Worm (Caenorhabditis elegans): ENCODE measurements around the gene C14C11.4.

The C14C11.4 gene

DNA sequence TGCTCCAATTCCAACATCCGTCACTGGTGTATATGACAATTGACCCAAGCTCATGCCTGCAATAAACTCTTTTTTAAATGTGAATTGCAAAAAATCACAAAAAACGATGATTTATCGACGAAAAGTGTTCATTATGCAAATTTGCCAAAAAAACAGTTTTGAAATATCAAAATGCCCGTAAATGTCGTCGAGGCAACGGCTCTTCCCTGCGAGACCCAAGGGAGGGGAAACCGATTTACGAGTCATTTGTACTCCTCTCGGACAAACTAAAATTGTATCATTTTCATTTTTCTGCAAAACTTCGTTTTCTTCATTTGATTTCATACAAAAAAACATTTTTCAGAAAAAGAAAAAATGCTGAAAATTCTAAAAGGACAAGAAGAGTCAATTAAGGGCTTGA lies 37.1 kb downstream of the C14C11.4 start, which contains the start of the genes hmgs-1 and F25B4.4 (continued):
- TF ChIP-seq ceh-8 (GFP tag; optimal IDR thresholded peaks at IDR 0.05) (peak; percentile 81), hpl-2 (GFP tag; optimal IDR thresholded peaks at IDR 0.05) (peak; percentile 71), ceh-88 (GFP tag; IDR thresholded peaks at IDR 0.05) (peak; percentile 79; the same call in 1 of the 2 replicates), skn-1 (tag; optimal IDR thresholded peaks at IDR 0.05) (peak; percentile 84), nhr-77 (tag; optimal IDR thresholded peaks at IDR 0.05) (peak; percentile 91), egl-13 (tag; optimal IDR thresholded peaks at IDR 0.05) (peak; percentile 74), dpl-1 (GFP tag; optimal IDR thresholded peaks at IDR 0.05) (peak; percentile 84 to 86 (median 86)), fkh-4 (tag; optimal IDR thresholded peaks at IDR 0.05; ENCODE audit: borderline replicate concordance) (peak; percentile 68), ceh-82 (tag; optimal IDR thresholded peaks at IDR 0.05) (peak; percentile 87 to 94 (median 92)), fos-1 (tag; optimal IDR thresholded peaks at IDR 0.05) (peak; percentile 84), pag-3 (tag; optimal IDR thresholded peaks at IDR 0.05; ENCODE audit: borderline replicate concordance, insufficient read depth) (peak; percentile 35), ces-1 (GFP tag; optimal IDR thresholded peaks at IDR 0.05) (no peak), vab-15 (tag; optimal IDR thresholded peaks at IDR 0.05) (peak; percentile 92), ceh-63 (GFP tag; optimal IDR thresholded peaks at IDR 0.05) (no peak), tbx-2 (tag; optimal IDR thresholded peaks at IDR 0.05) (peak; percentile 87), nhr-28 (tag; optimal IDR thresholded peaks at IDR 0.05) (no peak), lin-39 (tag; optimal IDR thresholded peaks at IDR 0.05) (peak; percentile 84), zip-4 (GFP tag; optimal IDR thresholded peaks at IDR 0.05) (peak; percentile 74), dsc-1 (tag; optimal IDR thresholded peaks at IDR 0.05) (peak; percentile 89), irx-1 (tag; optimal IDR thresholded peaks at IDR 0.05) (peak; percentile 82), lin-35 (GFP tag; optimal IDR thresholded peaks at IDR 0.05) (peak; percentile 89 to 93), blmp-1 (tag; optimal IDR thresholded peaks at IDR 0.05) (no peak), F16B12.6 (tag; optimal IDR thresholded peaks at IDR 0.05) (peak; percentile 68), egl-27 (tag; optimal IDR thresholded peaks at IDR 0.05) (peak in 1 of 2 experiments; percentile 28), efl-1 (optimal IDR thresholded peaks at IDR 0.05) (peak; percentile 92 to 93), efl-1 (GFP tag; optimal IDR thresholded peaks at IDR 0.05 in 1 of 2) (peak; percentile 82 to 98), tlp-1 (tag; optimal IDR thresholded peaks at IDR 0.05) (no peak), xbp-1 (tag; optimal IDR thresholded peaks at IDR 0.05) (peak; percentile 93), unc-30 (tag; optimal IDR thresholded peaks at IDR 0.05) (no peak), aly-2 (tag; optimal IDR thresholded peaks at IDR 0.05) (peak; percentile 89), nhr-47 (tag; optimal IDR thresholded peaks at IDR 0.05) (peak; percentile 94), C04F5.9 (tag; optimal IDR thresholded peaks at IDR 0.05) (peak; percentile 67), alr-1 (tag; optimal IDR thresholded peaks at IDR 0.05; ENCODE audit: borderline replicate concordance) (no peak), mef-2 (tag; optimal IDR thresholded peaks at IDR 0.05) (peak; percentile 76), Y116A8C.19 (tag; optimal IDR thresholded peaks at IDR 0.05; ENCODE audit: borderline replicate concordance) (no peak), unc-130 (tag; optimal IDR thresholded peaks at IDR 0.05) (peak; percentile 94), pax-3 (tag; optimal IDR thresholded peaks at IDR 0.05) (peak; percentile 82), nhr-12 (tag; optimal IDR thresholded peaks at IDR 0.05) (no peak), efl-3 (GFP tag; optimal IDR thresholded peaks at IDR 0.05) (no peak), elt-3 (tag; optimal IDR thresholded peaks at IDR 0.05) (peak in 4 of 6 experiments; percentile 20 to 89 (median 75))

DNA sequence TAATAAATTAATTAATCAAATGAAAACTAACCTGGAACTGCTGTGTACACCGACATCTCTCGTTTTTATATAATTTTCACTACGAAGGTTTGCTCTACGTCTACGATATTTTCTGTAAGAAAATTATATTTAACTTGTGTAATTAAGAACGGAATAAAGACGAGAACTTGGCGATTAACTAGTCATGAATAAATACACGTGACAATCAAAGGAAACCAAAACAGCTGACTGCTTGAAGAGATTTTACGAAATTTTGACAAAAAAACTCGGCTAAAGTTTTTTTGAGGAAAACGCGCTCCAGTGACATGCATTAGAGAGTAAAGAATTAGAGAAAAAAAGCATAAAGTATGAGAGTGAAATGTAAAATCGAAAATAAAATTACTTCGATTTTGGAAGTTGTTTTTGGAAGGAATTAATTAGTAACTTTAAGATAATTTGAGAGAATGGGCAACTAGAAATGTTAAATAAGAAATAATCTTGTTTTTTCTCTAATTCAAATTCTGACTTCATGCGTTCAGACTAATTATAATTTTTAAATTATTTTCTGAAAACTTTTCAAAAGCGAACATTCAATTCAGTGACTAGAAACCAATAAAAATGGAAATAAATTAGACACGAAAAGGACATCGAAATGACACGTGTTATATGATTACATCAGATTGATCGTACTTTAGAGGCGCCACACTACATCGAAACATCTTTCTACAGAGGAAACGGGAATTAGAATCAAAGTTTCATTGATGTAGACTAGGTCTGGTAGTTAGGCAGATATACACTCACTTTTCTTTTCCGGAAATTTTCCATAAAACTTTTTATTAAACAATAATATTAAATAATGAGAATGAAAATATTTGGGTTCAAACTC lies 39.9 kb downstream of the C14C11.4 start, which contains the start of gene F25B4.7:
TSS of gene F25B4.7 (minus strand) at position 112 of the 865 bp plus-strand sequence.
- peak; percentile 5 for TF ChIP-seq rnt-1 (tag; optimal IDR thresholded peaks at IDR 0.05)
- TF ChIP-seq jun-1 (tag; optimal IDR thresholded peaks at IDR 0.05) = no peak
- no peak for TF ChIP-seq mdl-1 (tag; optimal IDR thresholded peaks at IDR 0.05)
- TF ChIP-seq snu-23 (GFP tag; optimal IDR thresholded peaks at IDR 0.05) = peak; percentile 3
- no peak for TF ChIP-seq zag-1 (tag; optimal IDR thresholded peaks at IDR 0.05)
- TF ChIP-seq nhr-20 (tag; optimal IDR thresholded peaks at IDR 0.05) = peak; percentile 57
- peak in 2 of 6 experiments; percentile 18 to 39 for TF ChIP-seq elt-3 (tag; optimal IDR thresholded peaks at IDR 0.05)
- TF ChIP-seq mab-9 (GFP tag; IDR thresholded peaks at IDR 0.05) = no peak
- TF ChIP-seq lin-15B (tag; optimal IDR thresholded peaks at IDR 0.05) = peak; percentile 9
- TF ChIP-seq nhr-85 (tag) = peak; percentile 80
- peak; percentile 69 for TF ChIP-seq nhr-19 (GFP tag; conservative IDR thresholded peaks at IDR 0.05)
- peak; percentile 10 for TF ChIP-seq C16A3.4 (tag; optimal IDR thresholded peaks at IDR 0.05)
- TF ChIP-seq blmp-1 (tag; optimal IDR thresholded peaks at IDR 0.05) = peak; percentile 60
- TF ChIP-seq snpc-4 (tag; optimal IDR thresholded peaks at IDR 0.05) = peak; percentile 24
- TF ChIP-seq ztf-4 (tag; optimal IDR thresholded peaks at IDR 0.05) = no peak

Data from whole organism, L1 larva.